Fruit fly (Drosophila melanogaster): Measurements from ENCODE around the gene Oga.

Oga gene

DNA sequence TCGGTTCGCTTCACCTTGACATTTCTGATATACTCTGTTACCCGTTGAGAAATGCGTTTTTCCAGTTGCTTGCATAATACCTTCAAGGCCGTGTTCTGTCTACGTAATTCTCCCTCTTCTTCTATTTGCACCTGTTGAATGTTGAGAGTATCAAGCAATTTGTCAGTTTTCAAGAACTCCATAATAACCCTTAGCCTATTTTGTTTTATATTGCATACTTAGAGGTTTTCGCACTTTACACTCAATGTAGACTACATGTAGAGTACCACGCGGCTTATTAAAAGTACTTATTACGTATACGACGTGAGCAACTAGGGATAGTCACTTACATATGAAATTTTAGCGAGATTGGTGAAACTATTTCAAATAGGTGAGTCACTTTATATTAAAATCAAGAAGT is 15.7 kb upstream of the Oga start:
- TF ChIP-seq ttk (optimal IDR thresholded peaks at IDR 0.05) = no peak
- no peak for TF ChIP-seq psq (optimal IDR thresholded peaks at IDR 0.05)
- TF ChIP-seq insv (optimal IDR thresholded peaks at IDR 0.05) = no peak
- no peak for TF ChIP-seq h (optimal IDR thresholded peaks at IDR 0.05)
- TF ChIP-seq Myc (optimal IDR thresholded peaks at IDR 0.05) = no peak
- TF ChIP-seq Sin3A (optimal IDR thresholded peaks at IDR 0.05) = no peak

DNA sequence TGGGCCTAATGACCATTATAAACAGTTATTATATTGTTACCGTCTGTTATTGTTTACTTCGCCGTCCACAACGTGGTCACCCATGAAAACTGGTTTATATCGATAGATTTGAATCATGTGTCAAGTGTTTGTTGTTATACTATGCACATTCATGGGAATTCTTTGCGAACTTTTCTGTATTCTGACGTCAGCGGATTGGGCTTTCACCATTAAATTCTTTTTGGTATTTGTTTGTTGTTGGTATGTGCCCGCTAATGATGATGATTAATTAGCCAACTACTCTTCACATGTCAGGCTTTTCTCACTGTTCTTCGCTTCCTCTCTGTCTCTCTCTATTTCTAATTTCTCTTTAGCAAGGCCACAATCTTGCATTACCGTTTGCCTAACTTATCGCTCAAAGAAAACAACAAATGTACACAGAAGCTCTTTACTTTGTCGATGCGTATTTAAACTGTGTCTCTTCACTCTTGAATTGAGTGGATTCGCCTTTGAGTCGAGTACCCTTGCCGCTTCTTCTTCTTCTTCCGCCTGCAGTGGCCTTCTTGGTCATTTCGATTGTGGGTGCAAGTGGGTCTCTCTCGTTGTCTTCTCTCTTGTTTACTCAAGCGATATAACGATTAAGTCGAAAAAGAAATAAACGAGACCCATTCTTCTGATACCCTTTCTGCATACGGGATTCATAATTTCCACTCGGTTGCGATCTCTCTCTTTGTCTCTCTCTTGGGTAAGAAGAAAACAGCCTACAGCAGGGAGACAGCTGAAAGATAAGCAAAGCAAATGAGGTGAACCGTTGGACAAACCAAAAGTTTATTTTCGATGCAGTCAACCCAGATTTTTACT is 15.0 kb upstream of the Oga start:
- TF ChIP-seq h (optimal IDR thresholded peaks at IDR 0.05) (no peak), psq (optimal IDR thresholded peaks at IDR 0.05) (no peak)

DNA sequence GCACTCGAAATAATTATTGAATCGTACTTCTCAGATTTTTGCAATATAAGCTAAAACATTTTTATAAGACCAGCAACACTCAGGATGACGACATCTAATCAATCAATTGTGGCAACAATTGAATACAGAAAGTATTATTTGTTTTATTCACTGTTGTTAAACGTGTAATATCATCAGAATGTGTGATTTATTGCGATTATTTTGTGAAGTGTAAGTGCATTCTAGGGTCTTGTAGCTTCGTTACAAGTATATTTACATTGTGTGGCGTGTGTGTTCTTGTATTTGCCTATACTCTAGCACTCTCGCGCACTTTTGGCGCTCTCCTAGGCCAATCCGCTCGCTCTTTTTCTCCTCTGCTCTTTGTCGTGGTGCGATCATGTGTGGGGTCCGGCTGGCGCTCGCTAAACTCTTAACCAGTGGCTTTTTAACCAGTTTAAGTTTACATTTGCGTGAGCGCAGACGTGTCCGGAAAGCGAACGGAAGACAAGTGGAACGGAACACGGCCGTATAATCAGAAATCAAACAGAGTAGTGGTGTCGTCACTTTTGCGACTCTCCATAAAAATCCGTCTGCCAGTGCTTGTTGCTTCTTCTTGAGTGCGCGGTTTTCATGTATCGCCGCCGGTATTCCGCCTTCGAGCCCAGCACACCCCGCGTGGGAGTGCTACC is 14.2 kb upstream of the Oga start:
- no peak for TF ChIP-seq insv (optimal IDR thresholded peaks at IDR 0.05)
- no peak for TF ChIP-seq psq (optimal IDR thresholded peaks at IDR 0.05)
- no peak for TF ChIP-seq h (optimal IDR thresholded peaks at IDR 0.05)
- TF ChIP-seq Myc (optimal IDR thresholded peaks at IDR 0.05) = no peak
- no peak for TF ChIP-seq ttk (optimal IDR thresholded peaks at IDR 0.05)
- no peak for TF ChIP-seq Sin3A (optimal IDR thresholded peaks at IDR 0.05)

dm6 chr3R:21205680-21206326 is 13.1 kb upstream of the Oga start:
- TF ChIP-seq psq (optimal IDR thresholded peaks at IDR 0.05) (no peak), ttk (optimal IDR thresholded peaks at IDR 0.05) (no peak), insv (optimal IDR thresholded peaks at IDR 0.05) (no peak), Sin3A (optimal IDR thresholded peaks at IDR 0.05) (no peak)

- TF ChIP-seq ttk (optimal IDR thresholded peaks at IDR 0.05) (no peak), Myc (optimal IDR thresholded peaks at IDR 0.05) (no peak), Sin3A (optimal IDR thresholded peaks at IDR 0.05) (no peak), h (optimal IDR thresholded peaks at IDR 0.05) (no peak), insv (optimal IDR thresholded peaks at IDR 0.05) (no peak), psq (optimal IDR thresholded peaks at IDR 0.05) (no peak)
Measured at dm6 chr3R:21206327-21206728, 12.5 kb upstream of the Oga start.

- no peak for TF ChIP-seq Myc (optimal IDR thresholded peaks at IDR 0.05)
Measured at dm6 chr3R:21206802-21207238, 12.1 kb upstream of the Oga start.

dm6 chr3R:21210081-21210480 is 8.8 kb upstream of the Oga start:
- TF ChIP-seq insv (optimal IDR thresholded peaks at IDR 0.05) (no peak), ttk (optimal IDR thresholded peaks at IDR 0.05) (no peak), psq (optimal IDR thresholded peaks at IDR 0.05) (no peak), h (optimal IDR thresholded peaks at IDR 0.05) (no peak), Myc (optimal IDR thresholded peaks at IDR 0.05) (no peak), Sin3A (optimal IDR thresholded peaks at IDR 0.05) (no peak)

- no peak for TF ChIP-seq h (optimal IDR thresholded peaks at IDR 0.05)
- no peak for TF ChIP-seq psq (optimal IDR thresholded peaks at IDR 0.05)
- TF ChIP-seq ttk (optimal IDR thresholded peaks at IDR 0.05) = no peak
- TF ChIP-seq insv (optimal IDR thresholded peaks at IDR 0.05) = no peak
Measured at dm6 chr3R:21214693-21215145, 4.2 kb upstream of the Oga start, which contains the start of gene Ddrgk1. Gene Ddrgk1 (plus strand): TSS chr3R:21215079.

dm6 chr3R:21215290-21215689 is 3.6 kb upstream of the Oga start:
- TF ChIP-seq psq (optimal IDR thresholded peaks at IDR 0.05) = no peak
- TF ChIP-seq Sin3A (optimal IDR thresholded peaks at IDR 0.05) = no peak
- TF ChIP-seq ttk (optimal IDR thresholded peaks at IDR 0.05) = no peak
- TF ChIP-seq insv (optimal IDR thresholded peaks at IDR 0.05) = no peak
- no peak for TF ChIP-seq h (optimal IDR thresholded peaks at IDR 0.05)
- TF ChIP-seq Myc (optimal IDR thresholded peaks at IDR 0.05) = no peak

dm6 chr3R:21223453-21224057 is 4.7 kb downstream of the Oga start, which contains the start of the genes CG3337 and Nelf-A:
Gene CG3337 (minus strand): TSS chr3R:21223584.
Gene Nelf-A (plus strand): TSS chr3R:21223704.
- no peak for TF ChIP-seq Myc (optimal IDR thresholded peaks at IDR 0.05)
- TF ChIP-seq psq (optimal IDR thresholded peaks at IDR 0.05) = no peak
- TF ChIP-seq h (optimal IDR thresholded peaks at IDR 0.05) = no peak
- TF ChIP-seq Sin3A (optimal IDR thresholded peaks at IDR 0.05) = no peak
- TF ChIP-seq insv (optimal IDR thresholded peaks at IDR 0.05) = no peak
- no peak for TF ChIP-seq ttk (optimal IDR thresholded peaks at IDR 0.05)

- TF ChIP-seq h (optimal IDR thresholded peaks at IDR 0.05) = no peak
- no peak for TF ChIP-seq insv (optimal IDR thresholded peaks at IDR 0.05)
- no peak for TF ChIP-seq psq (optimal IDR thresholded peaks at IDR 0.05)
- no peak for TF ChIP-seq Sin3A (optimal IDR thresholded peaks at IDR 0.05)
- TF ChIP-seq ttk (optimal IDR thresholded peaks at IDR 0.05) = no peak
- TF ChIP-seq Myc (optimal IDR thresholded peaks at IDR 0.05) = no peak
Measured at dm6 chr3R:21224230-21224629, 5.4 kb downstream of the Oga start.

dm6 chr3R:21237099-21237498 is 18.2 kb downstream of the Oga start, which contains the start of gene e:
Gene e (minus strand): TSS chr3R:21237177.
- TF ChIP-seq insv (optimal IDR thresholded peaks at IDR 0.05) (no peak), ttk (optimal IDR thresholded peaks at IDR 0.05) (no peak), h (optimal IDR thresholded peaks at IDR 0.05) (no peak), psq (optimal IDR thresholded peaks at IDR 0.05) (no peak), Sin3A (optimal IDR thresholded peaks at IDR 0.05) (no peak), Myc (optimal IDR thresholded peaks at IDR 0.05) (no peak)
